Worm (Caenorhabditis elegans) whole organism, young adult: Measurements from ENCODE around the gene mdmh-35.

Experiments
- B0019.2 ChIP-seq: fragments of 200-800 bp; sonication (Bioruptor generic); conservative IDR thresholded peaks from 2 replicates; pipeline ENCODE4 v1.3.6; 2022; ENCODE audit warnings: missing genetic modification reagents, missing genetic modification characterization, missing compliant biosample characterization
- B0035.1 ChIP-seq: sonication (generic microtip); optimal IDR thresholded peaks from 2 replicates; lab custom pipeline; 2016; ENCODE audit warnings: missing genetic modification characterization, mild to moderate bottlenecking, missing compliant biosample characterization, missing genotype, missing genetic modification reagents
- C06A6.2 ChIP-seq: fragments of 200-800 bp; sonication (Bioruptor generic); conservative IDR thresholded peaks from 2 replicates; pipeline ENCODE4 v1.3.6; 2022; ENCODE audit warnings: missing genetic modification characterization, missing compliant biosample characterization
- D2030.7 ChIP-seq: fragments of 200-800 bp; sonication (Bioruptor generic); IDR thresholded peaks from 2 replicates; pipeline ENCODE4 v1.3.6; 2022; ENCODE audit warnings: missing genetic modification reagents, missing genetic modification characterization, missing compliant biosample characterization
- F22D6.2 ChIP-seq: sonication (generic microtip); optimal IDR thresholded peaks from 2 replicates; lab custom pipeline; 2016; ENCODE audit warnings: mild to moderate bottlenecking, missing genetic modification characterization, missing compliant biosample characterization
- F23B12.7 ChIP-seq: sonication (generic microtip); optimal IDR thresholded peaks from 2 replicates; lab custom pipeline; 2017; ENCODE audit warnings: missing genetic modification characterization, mild to moderate bottlenecking, missing compliant biosample characterization, antibody characterized with exemption, moderate library complexity; ENCODE audit not compliant: insufficient read depth
- F37B4.10 ChIP-seq: fragments of 200-800 bp; sonication (Bioruptor generic); IDR thresholded peaks from 2 replicates; pipeline ENCODE4 v1.3.6; 2022; ENCODE audit warnings: missing genetic modification characterization, missing compliant biosample characterization
- F49E8.2 ChIP-seq: sonication (generic microtip); optimal IDR thresholded peaks from 3 replicates; lab custom pipeline; 2017; ENCODE audit warnings: missing genetic modification characterization, mild to moderate bottlenecking, missing compliant biosample characterization, antibody characterized with exemption, moderate library complexity; ENCODE audit not compliant: insufficient read depth
- F52B5.7 ChIP-seq: sonication (generic microtip); optimal IDR thresholded peaks from 2 replicates; lab custom pipeline; 2016; ENCODE audit warnings: mild to moderate bottlenecking, missing genetic modification characterization, missing compliant biosample characterization
- F55B11.4 ChIP-seq: sonication (generic microtip); optimal IDR thresholded peaks from 2 replicates; lab custom pipeline; 2016; ENCODE audit warnings: missing compliant biosample characterization, missing genetic modification characterization, borderline replicate concordance; ENCODE audit not compliant: insufficient read depth
- K11D2.4 ChIP-seq: fragments of 200-800 bp; sonication (Bioruptor generic); IDR thresholded peaks from 2 replicates; pipeline ENCODE4 v1.3.6; 2022; ENCODE audit warnings: missing genetic modification reagents, missing genetic modification characterization, missing compliant biosample characterization
- Y79H2A.3 ChIP-seq: fragments of 200-800 bp; sonication (Bioruptor generic); conservative IDR thresholded peaks from 2 replicates; pipeline ENCODE4 v1.3.6; 2022; ENCODE audit warnings: missing genetic modification reagents, missing genetic modification characterization, missing compliant biosample characterization
- ama-1 ChIP-seq, 3 experiments: fragments of 150-350 bp in 1 of 3; sonication (generic microtip) in 2 of 3; optimal IDR thresholded peaks; 2 replicates each; lab custom pipeline; 2014 to 2018; ENCODE audit warnings: missing biosample characterization in 2 of 3, missing genetic modification characterization in 2 of 3, missing genetic modification reagents in 2 of 3
- aptf-3 ChIP-seq: fragments of 200-800 bp; sonication (Bioruptor generic); IDR thresholded peaks from 2 replicates; pipeline ENCODE4 v1.3.6; 2022; ENCODE audit warnings: missing genetic modification characterization, missing compliant biosample characterization
- athp-1 ChIP-seq: sonication (generic microtip); optimal IDR thresholded peaks from 2 replicates; lab custom pipeline; 2017; ENCODE audit warnings: mild to moderate bottlenecking, missing genetic modification characterization, missing compliant biosample characterization
- attf-6 ChIP-seq: fragments of 200-800 bp; sonication (Bioruptor generic); IDR thresholded peaks from 2 replicates; pipeline ENCODE4 v1.3.6; 2022; ENCODE audit warnings: missing genetic modification reagents, missing genetic modification characterization, missing compliant biosample characterization
- ccch-3 ChIP-seq: fragments of 200-800 bp; sonication (Bioruptor generic); optimal IDR thresholded peaks from 2 replicates; lab custom pipeline; 2018; ENCODE audit warnings: mild to moderate bottlenecking, missing genetic modification characterization, missing compliant biosample characterization
- cebp-2 ChIP-seq: fragments of 200-800 bp; sonication (Bioruptor generic); IDR thresholded peaks from 2 replicates; pipeline ENCODE4 v1.3.6; 2022; ENCODE audit warnings: missing genetic modification characterization, missing compliant biosample characterization
- ceh-58 ChIP-seq: fragments of 200-800 bp; sonication (Bioruptor generic); IDR thresholded peaks from 2 replicates; pipeline ENCODE4 v1.3.6; 2022; ENCODE audit warnings: missing genetic modification characterization, missing compliant biosample characterization
- ceh-79 ChIP-seq: sonication (generic microtip); optimal IDR thresholded peaks from 2 replicates; lab custom pipeline; 2017; ENCODE audit warnings: mild to moderate bottlenecking, missing genetic modification characterization, missing compliant biosample characterization
- chd-7 ChIP-seq: sonication (generic microtip); optimal IDR thresholded peaks from 2 replicates; lab custom pipeline; 2016; ENCODE audit warnings: mild to moderate bottlenecking, missing genetic modification characterization, moderate library complexity, missing compliant biosample characterization
- dpl-1 ChIP-seq: fragments of 150-350 bp; optimal IDR thresholded peaks from 2 replicates; lab custom pipeline; 2014; ENCODE audit warnings: missing biosample characterization, missing genetic modification reagents, missing genetic modification characterization
- efl-1 ChIP-seq: fragments of 150-350 bp; optimal IDR thresholded peaks from 2 replicates; lab custom pipeline; 2014; ENCODE audit warnings: missing biosample characterization, missing genetic modification reagents, missing genetic modification characterization
- ekl-4 ChIP-seq: fragments of 200-800 bp; sonication (Bioruptor generic); IDR thresholded peaks from 2 replicates; pipeline ENCODE4 v1.3.6; 2022; ENCODE audit warnings: missing genetic modification reagents, missing genetic modification characterization, missing compliant biosample characterization
- ets-4 ChIP-seq: fragments of 200-800 bp; sonication (Bioruptor generic); optimal IDR thresholded peaks from 2 replicates; lab custom pipeline; 2018; ENCODE audit warnings: mild to moderate bottlenecking, missing genetic modification characterization, missing compliant biosample characterization
- hrde-1 ChIP-seq: sonication (generic microtip); optimal IDR thresholded peaks from 2 replicates; lab custom pipeline; 2016; ENCODE audit warnings: missing genetic modification characterization, mild to moderate bottlenecking, missing compliant biosample characterization, moderate library complexity, missing genotype, missing genetic modification reagents, borderline replicate concordance
- lag-1 ChIP-seq: fragments of 200-800 bp; sonication (Bioruptor generic); IDR thresholded peaks from 2 replicates; pipeline ENCODE4 v1.3.6; 2022; ENCODE audit warnings: missing genetic modification reagents, missing genetic modification characterization, missing compliant biosample characterization
- lin-54 ChIP-seq: fragments of 200-800 bp; sonication (Bioruptor generic); optimal IDR thresholded peaks from 2 replicates; lab custom pipeline; 2018; ENCODE audit warnings: mild to moderate bottlenecking, missing genetic modification characterization, missing compliant biosample characterization
- lsl-1 ChIP-seq: fragments of 200-800 bp; sonication (Bioruptor generic); optimal IDR thresholded peaks from 2 replicates; lab custom pipeline; 2018; ENCODE audit warnings: mild to moderate bottlenecking, missing genetic modification characterization, moderate library complexity, missing compliant biosample characterization
- mcd-1 ChIP-seq: fragments of 200-800 bp; sonication (Bioruptor generic); IDR thresholded peaks from 2 replicates; pipeline ENCODE4 v1.3.6; 2022; ENCODE audit warnings: missing genetic modification reagents, missing genetic modification characterization, missing compliant biosample characterization
- mxl-1 ChIP-seq: sonication (generic microtip); optimal IDR thresholded peaks from 2 replicates; lab custom pipeline; 2016; ENCODE audit warnings: missing genetic modification characterization, missing compliant biosample characterization
- nfya-2 ChIP-seq: fragments of 200-800 bp; sonication (Bioruptor generic); IDR thresholded peaks from 2 replicates; pipeline ENCODE4 v1.3.6; 2022; ENCODE audit warnings: missing genetic modification reagents, missing genetic modification characterization, missing compliant biosample characterization
- rpc-1 ChIP-seq, 2 experiments: fragments of 150-350 bp in 1 of 2; sonication (generic microtip) in 1 of 2; optimal IDR thresholded peaks; 2 replicates each; lab custom pipeline; 2014 to 2018; ENCODE audit warnings: missing biosample characterization in 1 of 2, missing genetic modification characterization in 1 of 2, missing genetic modification reagents in 1 of 2, missing genotype in 1 of 2
- snpc-4 ChIP-seq, 5 experiments: fragments of 150-350 bp in 1 of 5; sonication (generic microtip) in 4 of 5; optimal IDR thresholded peaks; 2 replicates each; lab custom pipeline; 2014 to 2018; ENCODE audit warnings: missing genetic modification characterization in 5 of 5, missing biosample characterization in 3 of 5, antibody characterized with exemption in 2 of 5, mild to moderate bottlenecking in 2 of 5, missing compliant biosample characterization in 2 of 5, missing genotype in 2 of 5, moderate library complexity in 2 of 5, missing genetic modification reagents in 1 of 5
- somi-1 ChIP-seq: fragments of 200-800 bp; sonication (Bioruptor generic); optimal IDR thresholded peaks from 2 replicates; lab custom pipeline; 2018; ENCODE audit warnings: mild to moderate bottlenecking, missing genetic modification characterization, missing compliant biosample characterization
- tlf-1 ChIP-seq: fragments of 200-800 bp; sonication (Bioruptor generic); optimal IDR thresholded peaks from 2 replicates; lab custom pipeline; 2018; ENCODE audit warnings: mild to moderate bottlenecking, missing genetic modification characterization, missing compliant biosample characterization
- zim-3 ChIP-seq: sonication (generic microtip); optimal IDR thresholded peaks from 2 replicates; lab custom pipeline; 2017; ENCODE audit warnings: mild to moderate bottlenecking, missing genetic modification characterization, moderate library complexity, missing compliant biosample characterization
- ztf-22 ChIP-seq: fragments of 200-800 bp; sonication (Bioruptor generic); optimal IDR thresholded peaks from 2 replicates; lab custom pipeline; 2018; ENCODE audit warnings: mild to moderate bottlenecking, missing genetic modification characterization, moderate library complexity, missing compliant biosample characterization
- ztf-25 ChIP-seq: fragments of 200-800 bp; sonication (Bioruptor generic); IDR thresholded peaks from 2 replicates; pipeline ENCODE4 v1.3.6; 2022; ENCODE audit warnings: missing genetic modification reagents, missing genetic modification characterization, missing compliant biosample characterization
- ztf-6 ChIP-seq: fragments of 200-800 bp; sonication (Bioruptor generic); IDR thresholded peaks from 2 replicates; pipeline ENCODE4 v1.3.6; 2022; ENCODE audit warnings: missing genetic modification reagents, missing genetic modification characterization, missing compliant biosample characterization

The mdmh-35 gene

ce11 chrII:7825107-7825506 is 30.4 kb downstream of the mdmh-35 start, which contains the start of gene srw-62:
Gene srw-62, plus strand, starts transcription at chrII:7825407.
- TF ChIP-seq rpc-1 (optimal IDR thresholded peaks at IDR 0.05; lab: Kevin White, UChicago) (no peak), rpc-1 (tag; optimal IDR thresholded peaks at IDR 0.05; lab: Kevin White, UChicago) (no peak), lsl-1 (no peak), aptf-3 (GFP tag; lab: Robert Waterston, UW) (no peak), efl-1 (GFP tag; lab: Kevin White, UChicago) (no peak), ets-4 (GFP tag; lab: Kevin White, UChicago) (no peak), F23B12.7 (no peak), F55B11.4 (no peak), ztf-6 (GFP tag; lab: Robert Waterston, UW) (no peak), zim-3 (tag; lab: Kevin White, UChicago) (no peak), D2030.7 (GFP tag; lab: Robert Waterston, UW) (no peak), ztf-25 (GFP tag; lab: Robert Waterston, UW) (no peak), somi-1 (no peak)

DNA sequence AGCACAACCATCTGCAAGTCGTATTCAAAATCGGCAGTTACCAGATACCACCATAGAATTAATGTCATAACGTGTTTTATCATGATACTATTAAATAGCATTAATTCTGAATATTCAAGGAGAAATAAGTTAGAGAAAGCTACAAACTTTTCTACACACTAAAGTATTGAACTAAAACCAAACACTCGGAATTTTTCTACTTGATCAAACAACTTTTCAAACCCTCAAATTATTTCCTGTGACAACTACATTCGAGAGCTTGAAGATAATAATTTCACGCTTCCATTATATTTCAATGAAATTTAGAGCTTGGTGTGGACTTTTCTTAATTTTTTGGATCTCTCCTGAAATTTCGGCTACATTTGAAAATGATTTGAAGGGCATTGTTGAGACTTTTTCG is 33.1 kb downstream of the mdmh-35 start, which contains the start of gene irld-47:
TSS of gene irld-47 (minus strand) at position 101 of the 400 bp plus-strand sequence.
- TF ChIP-seq rpc-1 (optimal IDR thresholded peaks at IDR 0.05; lab: Kevin White, UChicago), result no peak
- TF ChIP-seq rpc-1 (tag; optimal IDR thresholded peaks at IDR 0.05; lab: Kevin White, UChicago), result no peak
- TF ChIP-seq tlf-1 (GFP tag; lab: Kevin White, UChicago), result no peak
- TF ChIP-seq ceh-58, result no peak
- no peak for TF ChIP-seq B0035.1 (tag; lab: Kevin White, UChicago)
- no peak for TF ChIP-seq F37B4.10
- no peak for TF ChIP-seq ekl-4 (GFP tag; lab: Robert Waterston, UW)
- TF ChIP-seq ceh-79, result no peak
- TF ChIP-seq attf-6, result no peak
- no peak for TF ChIP-seq ztf-25 (GFP tag; lab: Robert Waterston, UW)
- TF ChIP-seq cebp-2 (GFP tag; lab: Robert Waterston, UW), result no peak
- no peak for TF ChIP-seq aptf-3 (GFP tag; lab: Robert Waterston, UW)
- TF ChIP-seq hrde-1 (tag; lab: Kevin White, UChicago), result no peak
- TF ChIP-seq ztf-22 (GFP tag; lab: Kevin White, UChicago), result no peak
- no peak for TF ChIP-seq dpl-1 (GFP tag; lab: Kevin White, UChicago)
- TF ChIP-seq lin-54 (GFP tag; lab: Kevin White, UChicago), result no peak
- TF ChIP-seq ccch-3 (GFP tag; lab: Kevin White, UChicago), result no peak

- no peak for TF ChIP-seq C06A6.2
- TF ChIP-seq B0019.2 (GFP tag; lab: Robert Waterston, UW), result no peak
- TF ChIP-seq K11D2.4, result no peak
- no peak for TF ChIP-seq lag-1 (GFP tag; lab: Robert Waterston, UW)
- TF ChIP-seq B0035.1 (tag; lab: Kevin White, UChicago), result no peak
- TF ChIP-seq hrde-1 (tag; lab: Kevin White, UChicago), result no peak
- TF ChIP-seq rpc-1 (optimal IDR thresholded peaks at IDR 0.05; lab: Kevin White, UChicago), result no peak
- no peak for TF ChIP-seq rpc-1 (tag; optimal IDR thresholded peaks at IDR 0.05; lab: Kevin White, UChicago)
- TF ChIP-seq nfya-2 (GFP tag; lab: Robert Waterston, UW), result no peak
- TF ChIP-seq chd-7 (tag; lab: Kevin White, UChicago), result no peak
- no peak for TF ChIP-seq efl-1 (GFP tag; lab: Kevin White, UChicago)
- TF ChIP-seq F49E8.2 (tag; lab: Kevin White, UChicago), result no peak
- TF ChIP-seq mcd-1 (GFP tag; lab: Robert Waterston, UW), result no peak
- TF ChIP-seq F52B5.7 (tag; lab: Kevin White, UChicago), result no peak
- no peak for TF ChIP-seq Y79H2A.3 (GFP tag; lab: Robert Waterston, UW)
- no peak for TF ChIP-seq snpc-4 (GFP tag; optimal IDR thresholded peaks at IDR 0.05; lab: Kevin White, UChicago)
- no peak for TF ChIP-seq snpc-4 (tag; optimal IDR thresholded peaks at IDR 0.05; lab: Kevin White, UChicago)
- no peak for TF ChIP-seq athp-1 (tag; lab: Kevin White, UChicago)
- TF ChIP-seq mxl-1 (tag; lab: Kevin White, UChicago), result no peak
- no peak for TF ChIP-seq ama-1 (optimal IDR thresholded peaks at IDR 0.05; lab: Kevin White, UChicago)
- TF ChIP-seq ama-1 (GFP tag; optimal IDR thresholded peaks at IDR 0.05; lab: Kevin White, UChicago), result no peak
- TF ChIP-seq F22D6.2, result no peak
- TF ChIP-seq, all 124 proteins: peak for 0
Observed at ce11 chrII:7819359-7819758, 36.2 kb downstream of the mdmh-35 start.
